Worm (Caenorhabditis elegans): ENCODE data around the gene unc-69.

DNA sequence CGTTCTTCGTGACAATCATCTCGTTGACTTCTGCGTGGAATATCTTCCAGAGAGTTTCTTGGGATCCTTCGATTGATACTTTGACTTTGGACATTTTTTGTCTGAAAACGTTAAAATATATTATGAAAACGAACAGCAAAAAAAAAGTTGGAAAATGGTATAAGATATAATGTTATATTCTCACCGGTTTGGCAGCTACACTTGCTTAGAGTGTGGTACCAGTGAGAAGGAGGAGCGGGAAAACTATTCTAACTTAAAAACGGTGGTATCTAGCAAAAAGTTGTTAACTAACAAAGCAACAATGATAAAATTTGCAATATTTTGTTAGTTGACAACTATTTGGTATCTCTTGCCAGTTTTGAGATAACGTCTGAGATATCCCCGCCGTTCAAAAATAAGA, 23.0 kb downstream of the unc-69 start, which contains the start of gene tbx-9:
- TF ChIP-seq T23F11.4 (GFP tag; optimal IDR thresholded peaks at IDR 0.05) = no peak
- no peak for TF ChIP-seq nhr-11 (tag; optimal IDR thresholded peaks at IDR 0.05)
- no peak for TF ChIP-seq madf-2 (tag; optimal IDR thresholded peaks at IDR 0.05)
- TF ChIP-seq dmd-4 (tag; optimal IDR thresholded peaks at IDR 0.05; ENCODE audit: borderline replicate concordance) = no peak
- no peak for TF ChIP-seq ceh-9 (tag; optimal IDR thresholded peaks at IDR 0.05)
- no peak for TF ChIP-seq nfya-1 (tag; optimal IDR thresholded peaks at IDR 0.05)
- TF ChIP-seq pqm-1 (tag; optimal IDR thresholded peaks at IDR 0.05) = no peak
- TF ChIP-seq mec-3 (tag; optimal IDR thresholded peaks at IDR 0.05; ENCODE audit: borderline replicate concordance) = no peak
